Worm (Caenorhabditis elegans) whole organism, L4 larva: ENCODE data around the gene T05A8.7.

Experiments
- F10B5.3 ChIP-seq: sonication (generic microtip); optimal IDR thresholded peaks from 2 replicates; lab custom pipeline; 2016; ENCODE audit warnings: mild to moderate bottlenecking, missing genetic modification characterization, missing compliant biosample characterization
- F49E8.2 ChIP-seq: sonication (generic microtip); optimal IDR thresholded peaks from 2 replicates; lab custom pipeline; 2016; ENCODE audit warnings: missing compliant biosample characterization, mild to moderate bottlenecking, missing genetic modification characterization, borderline replicate concordance
- R02D3.7 ChIP-seq: fragments of 150-350 bp; sonication (generic microtip); optimal IDR thresholded peaks from 3 replicates; lab custom pipeline; 2014; ENCODE audit warnings: missing biosample characterization, missing genetic modification characterization
- T26A8.4 ChIP-seq: fragments of 200-800 bp; sonication (Bioruptor generic); IDR thresholded peaks from 2 replicates; pipeline ENCODE4 v1.3.6; 2022; ENCODE audit warnings: missing genetic modification characterization, missing compliant biosample characterization
- Y105C5A.15 ChIP-seq: fragments of 200-800 bp; sonication (Bioruptor generic); IDR thresholded peaks from 2 replicates; pipeline ENCODE4 v1.3.6; 2022; ENCODE audit warnings: missing genetic modification characterization, missing compliant biosample characterization
- Y48G9A.11 ChIP-seq: fragments of 200-800 bp; sonication (Bioruptor generic); IDR thresholded peaks from 2 replicates; pipeline ENCODE4 v1.3.6; 2022; ENCODE audit warnings: missing genetic modification reagents, missing genetic modification characterization, missing compliant biosample characterization
- Y5F2A.4 ChIP-seq: fragments of 200-800 bp; sonication (Bioruptor generic); optimal IDR thresholded peaks from 2 replicates; lab custom pipeline; 2018; ENCODE audit warnings: mild to moderate bottlenecking, missing genetic modification characterization, missing compliant biosample characterization
- ama-1 ChIP-seq: fragments of 150-350 bp; optimal IDR thresholded peaks from 2 replicates; lab custom pipeline; 2014; ENCODE audit warnings: inconsistent platforms, mixed read lengths
- arid-1 ChIP-seq: fragments of 200-800 bp; sonication (Bioruptor generic); conservative IDR thresholded peaks from 2 replicates; pipeline ENCODE4 v1.3.6; 2022; ENCODE audit warnings: missing genetic modification reagents, missing genetic modification characterization, missing compliant biosample characterization
- ceh-32 ChIP-seq: sonication (generic microtip); optimal IDR thresholded peaks from 2 replicates; lab custom pipeline; 2016; ENCODE audit warnings: mild to moderate bottlenecking, missing genetic modification characterization, missing compliant biosample characterization; ENCODE audit not compliant: poor library complexity
- ceh-62 ChIP-seq: sonication (generic microtip); optimal IDR thresholded peaks from 2 replicates; lab custom pipeline; 2017; ENCODE audit warnings: missing biosample characterization, missing genetic modification characterization
- ceh-82 ChIP-seq: sonication (generic microtip); optimal IDR thresholded peaks from 2 replicates; lab custom pipeline; 2017; ENCODE audit warnings: missing biosample characterization, missing genetic modification characterization
- ces-1 ChIP-seq: fragments of 150-350 bp; sonication (generic microtip); optimal IDR thresholded peaks from 4 replicates; lab custom pipeline; 2014; ENCODE audit warnings: missing biosample characterization, missing genetic modification reagents, missing genetic modification characterization
- cey-2 ChIP-seq: sonication (generic microtip); optimal IDR thresholded peaks from 3 replicates; lab custom pipeline; 2017; ENCODE audit warnings: missing genetic modification characterization, mild to moderate bottlenecking, missing compliant biosample characterization, antibody characterized with exemption, borderline replicate concordance; ENCODE audit not compliant: insufficient read depth
- dpl-1 ChIP-seq: fragments of 150-350 bp; optimal IDR thresholded peaks from 2 replicates; lab custom pipeline; 2014; ENCODE audit warnings: missing biosample characterization, missing genetic modification reagents, missing genetic modification characterization
- duxl-1 ChIP-seq: sonication (generic microtip); optimal IDR thresholded peaks from 2 replicates; lab custom pipeline; 2016; ENCODE audit warnings: mild to moderate bottlenecking, missing genetic modification characterization, moderate library complexity, missing compliant biosample characterization; ENCODE audit not compliant: poor library complexity
- egl-27 ChIP-seq: sonication (generic microtip); optimal IDR thresholded peaks from 3 replicates; lab custom pipeline; 2017; ENCODE audit warnings: missing biosample characterization, missing genetic modification reagents, missing genetic modification characterization
- egl-43 ChIP-seq: fragments of 200-800 bp; sonication (Bioruptor generic); IDR thresholded peaks from 2 replicates; pipeline ENCODE4 v1.3.6; 2022; ENCODE audit warnings: missing genetic modification reagents, missing genetic modification characterization, missing compliant biosample characterization
- fkh-10 ChIP-seq: fragments of 150-350 bp; optimal IDR thresholded peaks from 2 replicates; lab custom pipeline; 2014; ENCODE audit warnings: missing biosample characterization, missing genetic modification reagents, missing genetic modification characterization
- fos-1 ChIP-seq: fragments of 150-350 bp; optimal IDR thresholded peaks from 2 replicates; lab custom pipeline; 2014; ENCODE audit warnings: missing biosample characterization, missing genetic modification characterization
- hlh-30 ChIP-seq: sonication (generic microtip); optimal IDR thresholded peaks from 2 replicates; lab custom pipeline; 2017; ENCODE audit warnings: antibody characterized with exemption, mild to moderate bottlenecking, missing genetic modification characterization, missing compliant biosample characterization; ENCODE audit not compliant: insufficient read depth
- jun-1 ChIP-seq: fragments of 150-350 bp; optimal IDR thresholded peaks from 2 replicates; lab custom pipeline; 2014; ENCODE audit warnings: missing biosample characterization, missing genetic modification reagents, missing genetic modification characterization
- lim-7 ChIP-seq: fragments of 200-800 bp; sonication (Bioruptor generic); IDR thresholded peaks from 2 replicates; pipeline ENCODE4 v1.3.6; 2022; ENCODE audit warnings: missing genetic modification characterization, missing compliant biosample characterization
- lin-1 ChIP-seq: fragments of 200-800 bp; sonication (Bioruptor generic); IDR thresholded peaks from 2 replicates; pipeline ENCODE4 v1.3.6; 2022; ENCODE audit warnings: missing genetic modification reagents, missing genetic modification characterization, missing compliant biosample characterization
- lin-13 ChIP-seq: fragments of 150-350 bp; optimal IDR thresholded peaks from 2 replicates; lab custom pipeline; 2014; ENCODE audit warnings: missing biosample characterization, missing genetic modification reagents, missing genetic modification characterization
- lin-15B ChIP-seq: fragments of 150-350 bp; sonication (generic microtip); optimal IDR thresholded peaks from 3 replicates; lab custom pipeline; 2014; ENCODE audit warnings: missing biosample characterization, missing genetic modification characterization
- lin-39 ChIP-seq: fragments of 150-350 bp; optimal IDR thresholded peaks from 2 replicates; lab custom pipeline; 2014; ENCODE audit warnings: missing biosample characterization, missing genetic modification reagents, missing genetic modification characterization
- madf-5 ChIP-seq, 2 experiments: fragments of 200-800 bp; sonication (Bioruptor generic); IDR thresholded peaks; 2 replicates each; pipeline ENCODE4 v1.3.6; 2022; ENCODE audit warnings: missing compliant biosample characterization in 2 of 2, missing genetic modification characterization in 2 of 2
- mdl-1 ChIP-seq, 2 experiments: fragments of 150-350 bp in 1 of 2; sonication (generic microtip) in 1 of 2; optimal IDR thresholded peaks; 2 replicates each; lab custom pipeline; 2014 to 2017; ENCODE audit warnings: missing biosample characterization in 2 of 2, missing genetic modification characterization in 2 of 2
- mdt-29 ChIP-seq: fragments of 200-800 bp; sonication (Bioruptor generic); IDR thresholded peaks from 2 replicates; pipeline ENCODE4 v1.3.6; 2022; ENCODE audit warnings: missing genetic modification reagents, missing genetic modification characterization, missing compliant biosample characterization
- mep-1 ChIP-seq: fragments of 150-350 bp; sonication (generic microtip); optimal IDR thresholded peaks from 3 replicates; lab custom pipeline; 2014; ENCODE audit warnings: missing biosample characterization, missing genetic modification characterization
- nhr-102 ChIP-seq: sonication (generic microtip); optimal IDR thresholded peaks from 2 replicates; lab custom pipeline; 2016; ENCODE audit warnings: mild to moderate bottlenecking, missing genetic modification characterization, moderate library complexity, missing compliant biosample characterization
- nhr-111 ChIP-seq: fragments of 200-800 bp; sonication (Bioruptor generic); optimal IDR thresholded peaks from 2 replicates; lab custom pipeline; 2018; ENCODE audit warnings: mild to moderate bottlenecking, missing genetic modification characterization, missing compliant biosample characterization
- nhr-28 ChIP-seq: fragments of 150-350 bp; optimal IDR thresholded peaks from 2 replicates; lab custom pipeline; 2014; ENCODE audit warnings: missing biosample characterization, missing genetic modification characterization
- nhr-41 ChIP-seq: fragments of 200-800 bp; sonication (Bioruptor generic); IDR thresholded peaks from 2 replicates; pipeline ENCODE4 v1.3.6; 2022; ENCODE audit warnings: missing genetic modification reagents, missing genetic modification characterization, missing compliant biosample characterization
- nhr-42 ChIP-seq: fragments of 200-800 bp; sonication (Bioruptor generic); IDR thresholded peaks from 2 replicates; pipeline ENCODE4 v1.3.6; 2022; ENCODE audit warnings: missing genetic modification characterization, missing compliant biosample characterization
- nhr-48 ChIP-seq: sonication (generic microtip); optimal IDR thresholded peaks from 2 replicates; lab custom pipeline; 2016; ENCODE audit warnings: mild to moderate bottlenecking, missing genetic modification characterization, missing compliant biosample characterization
- nhr-77 ChIP-seq: fragments of 150-350 bp; optimal IDR thresholded peaks from 2 replicates; lab custom pipeline; 2014; ENCODE audit warnings: missing biosample characterization, missing genetic modification characterization
- pha-4 ChIP-seq, 2 experiments: fragments of 150-350 bp in 1 of 2; fragments of 200-800 bp in 1 of 2; sonication (Bioruptor generic) in 1 of 2; IDR thresholded peaks in 1 of 2; optimal IDR thresholded peaks in 1 of 2; 2 replicates each; pipeline versions ENCODE4 v1.3.6 to Lab custom; 2014 to 2022; ENCODE audit warnings: missing genetic modification characterization in 2 of 2, missing genetic modification reagents in 2 of 2, missing biosample characterization in 1 of 2, missing compliant biosample characterization in 1 of 2
- php-3 ChIP-seq: fragments of 200-800 bp; sonication (Bioruptor generic); IDR thresholded peaks from 2 replicates; pipeline ENCODE4 v1.3.6; 2022; ENCODE audit warnings: missing genetic modification reagents, missing genetic modification characterization, missing compliant biosample characterization
- pqm-1 ChIP-seq: sonication (generic microtip); optimal IDR thresholded peaks from 2 replicates; lab custom pipeline; 2017; ENCODE audit warnings: missing biosample characterization, missing genetic modification characterization
- rbr-2 ChIP-seq: sonication (generic microtip); optimal IDR thresholded peaks from 2 replicates; lab custom pipeline; 2016; ENCODE audit warnings: missing genotype, missing genetic modification characterization, missing compliant biosample characterization
- sdz-12 ChIP-seq: fragments of 200-800 bp; sonication (Bioruptor generic); optimal IDR thresholded peaks from 2 replicates; lab custom pipeline; 2018; ENCODE audit warnings: mild to moderate bottlenecking, missing genetic modification characterization, missing compliant biosample characterization
- set-16 ChIP-seq: fragments of 200-800 bp; sonication (Bioruptor generic); IDR thresholded peaks from 2 replicates; pipeline ENCODE4 v1.3.6; 2022; ENCODE audit warnings: missing genetic modification reagents, missing genetic modification characterization, missing compliant biosample characterization
- skn-1 ChIP-seq: fragments of 150-350 bp; optimal IDR thresholded peaks from 2 replicates; lab custom pipeline; 2014; ENCODE audit warnings: missing biosample characterization, missing genetic modification characterization
- snpc-1.2 ChIP-seq: fragments of 200-800 bp; sonication (Bioruptor generic); IDR thresholded peaks from 2 replicates; pipeline ENCODE4 v1.3.6; 2022; ENCODE audit warnings: missing genetic modification reagents, missing genetic modification characterization, missing compliant biosample characterization
- spr-1 ChIP-seq: sonication (generic microtip); optimal IDR thresholded peaks from 2 replicates; lab custom pipeline; 2016; ENCODE audit warnings: mild to moderate bottlenecking, missing genetic modification characterization, missing compliant biosample characterization
- tag-97 ChIP-seq: fragments of 200-800 bp; sonication (Bioruptor generic); IDR thresholded peaks from 2 replicates; pipeline ENCODE4 v1.3.6; 2022; ENCODE audit warnings: missing genetic modification characterization, missing compliant biosample characterization
- vab-7 ChIP-seq: fragments of 200-800 bp; sonication (Bioruptor generic); IDR thresholded peaks from 2 replicates; pipeline ENCODE4 v1.3.6; 2022; ENCODE audit warnings: missing genetic modification reagents, missing genetic modification characterization, missing compliant biosample characterization

Gene T05A8.7

ce11 chrII:2736156-2736728, 5.9 kb downstream of the T05A8.7 start, which contains the start of gene T05A8.8 (continued):
- TF ChIP-seq ces-1 (GFP tag; lab: Kevin White, UChicago) (no peak), cey-2 (tag; lab: Kevin White, UChicago) (no peak), nhr-102 (tag; lab: Kevin White, UChicago) (no peak), T26A8.4 (GFP tag; lab: Robert Waterston, UW) (no peak), pha-4 (GFP tag; IDR thresholded peaks at IDR 0.05; lab: Robert Waterston, UW) (no peak), pha-4 (tag; optimal IDR thresholded peaks at IDR 0.05; lab: Kevin White, UChicago) (no peak), jun-1 (no peak), mdl-1 (tag; optimal IDR thresholded peaks at IDR 0.05; lab: Kevin White, UChicago) (no peak), lin-15B (no peak), lin-39 (tag; lab: Kevin White, UChicago) (no peak), egl-43 (peak; percentile 67), nhr-42 (GFP tag; lab: Robert Waterston, UW) (no peak), sdz-12 (no peak), lim-7 (GFP tag; lab: Robert Waterston, UW) (0 out of 2 replicates have a peak, but pooled peaks have one; percentile 48), nhr-111 (no peak), nhr-41 (GFP tag; lab: Robert Waterston, UW) (no peak), hlh-30 (tag; lab: Kevin White, UChicago) (no peak), nhr-28 (no peak), php-3 (GFP tag; lab: Robert Waterston, UW) (no peak), madf-5 (GFP tag; IDR thresholded peaks at IDR 0.05; lab: Robert Waterston, UW) (0 out of 4 replicates have a peak, but pooled peaks have one; percentile 27 to 41), Y48G9A.11 (GFP tag; lab: Robert Waterston, UW) (no peak)
- TF ChIP-seq, all 104 proteins: peak for 10

- TF ChIP-seq nhr-41 (GFP tag; lab: Robert Waterston, UW) (0 out of 2 replicates have a peak, but pooled peaks have one; percentile 31), F10B5.3 (no peak), nhr-48 (tag; lab: Kevin White, UChicago) (no peak), Y105C5A.15 (0 out of 2 replicates have a peak, but pooled peaks have one; percentile 61), fkh-10 (GFP tag; lab: Kevin White, UChicago) (no peak), R02D3.7 (tag; lab: Kevin White, UChicago) (no peak), vab-7 (GFP tag; lab: Robert Waterston, UW) (peak; percentile 45; the same call in 1 of the 2 replicates), egl-27 (tag; lab: Kevin White, UChicago) (no peak), dpl-1 (GFP tag; lab: Kevin White, UChicago) (no peak), pqm-1 (tag; lab: Kevin White, UChicago) (no peak), sdz-12 (no peak), skn-1 (tag; lab: Kevin White, UChicago) (no peak), fos-1 (tag; lab: Kevin White, UChicago) (no peak), Y5F2A.4 (GFP tag; lab: Kevin White, UChicago) (no peak), egl-43 (peak; percentile 82), ceh-82 (tag; lab: Kevin White, UChicago) (no peak), mep-1 (tag; lab: Kevin White, UChicago) (no peak), spr-1 (tag; lab: Kevin White, UChicago) (peak; percentile 6), nhr-42 (GFP tag; lab: Robert Waterston, UW) (no peak), snpc-1.2 (GFP tag; lab: Robert Waterston, UW) (peak; percentile 65), mdt-29 (GFP tag; lab: Robert Waterston, UW) (peak; percentile 52; the same call in 1 of the 2 replicates), duxl-1 (tag; lab: Kevin White, UChicago) (no peak), ceh-62 (no peak), arid-1 (GFP tag; lab: Robert Waterston, UW) (no peak), lin-13 (peak; percentile 46), F49E8.2 (tag; lab: Kevin White, UChicago) (no peak), tag-97 (GFP tag; lab: Robert Waterston, UW) (no peak), lin-1 (GFP tag; lab: Robert Waterston, UW) (no peak), ceh-32 (tag; lab: Kevin White, UChicago) (no peak), rbr-2 (tag; lab: Kevin White, UChicago) (no peak), nhr-77 (tag; lab: Kevin White, UChicago) (no peak), set-16 (GFP tag; lab: Robert Waterston, UW) (peak; percentile 79), ama-1 (no peak)
Measured at ce11 chrII:2735644-2736043, 6.5 kb downstream of the T05A8.7 start.
